Worm (Caenorhabditis elegans): ENCODE data around the gene T21D12.7.

ce11 chrIV:320380-320779, 29.1 kb upstream of the T21D12.7 start, which contains the start of gene dsc-4:
- TF ChIP-seq unc-39 (tag; optimal IDR thresholded peaks at IDR 0.05) (no peak), ceh-82 (tag; optimal IDR thresholded peaks at IDR 0.05) (no peak)
